Worm (Caenorhabditis elegans) whole organism, mixed stage, embryonic: ENCODE measurements around the gene ZC190.5.

Experiments used
- M03D4.4 ChIP-seq: sonication (generic microtip); optimal IDR thresholded peaks from 2 replicates; lab custom pipeline; 2017; ENCODE audit warnings: mild to moderate bottlenecking, missing genetic modification characterization, missing compliant biosample characterization
- bed-3 ChIP-seq: fragments of 200-800 bp; sonication (Bioruptor generic); optimal IDR thresholded peaks from 3 replicates; lab custom pipeline; 2018; ENCODE audit warnings: mild to moderate bottlenecking, missing genetic modification characterization, moderate library complexity, missing compliant biosample characterization
- blmp-1 ChIP-seq: fragments of 150-350 bp; optimal IDR thresholded peaks from 2 replicates; lab custom pipeline; 2014; ENCODE audit warnings: missing biosample characterization, missing genetic modification characterization
- ceh-39 ChIP-seq: fragments of 150-350 bp; optimal IDR thresholded peaks from 2 replicates; lab custom pipeline; 2014; ENCODE audit warnings: missing biosample characterization, missing genetic modification characterization
- ceh-43 ChIP-seq: fragments of 200-800 bp; sonication (Bioruptor generic); optimal IDR thresholded peaks from 2 replicates; lab custom pipeline; 2018; ENCODE audit warnings: mild to moderate bottlenecking, missing genetic modification characterization, moderate library complexity, missing compliant biosample characterization
- ceh-83 ChIP-seq: fragments of 200-800 bp; sonication (Bioruptor generic); optimal IDR thresholded peaks from 2 replicates; lab custom pipeline; 2018; ENCODE audit warnings: mild to moderate bottlenecking, missing genetic modification characterization, missing compliant biosample characterization
- drap-1 ChIP-seq: fragments of 200-800 bp; sonication (Bioruptor generic); optimal IDR thresholded peaks from 3 replicates; lab custom pipeline; 2018; ENCODE audit warnings: mild to moderate bottlenecking, missing genetic modification characterization, missing compliant biosample characterization
- elt-1 ChIP-seq: sonication (generic microtip); optimal IDR thresholded peaks from 2 replicates; lab custom pipeline; 2017; ENCODE audit warnings: missing genetic modification characterization, mild to moderate bottlenecking, missing compliant biosample characterization, antibody characterized with exemption, moderate library complexity, borderline replicate concordance; ENCODE audit not compliant: insufficient read depth
- elt-3 ChIP-seq: fragments of 150-350 bp; optimal IDR thresholded peaks from 2 replicates; lab custom pipeline; 2014; ENCODE audit warnings: missing biosample characterization, missing genetic modification characterization
- flh-1 ChIP-seq: fragments of 200-800 bp; sonication (Bioruptor generic); optimal IDR thresholded peaks from 2 replicates; lab custom pipeline; 2018; ENCODE audit warnings: mild to moderate bottlenecking, missing genetic modification characterization, moderate library complexity, missing compliant biosample characterization
- ham-2 ChIP-seq: fragments of 200-800 bp; sonication (Bioruptor generic); optimal IDR thresholded peaks from 2 replicates; lab custom pipeline; 2018; ENCODE audit warnings: mild to moderate bottlenecking, missing genetic modification characterization, missing compliant biosample characterization
- hlh-1 ChIP-seq: fragments of 150-350 bp; optimal IDR thresholded peaks from 2 replicates; lab custom pipeline; 2014; ENCODE audit warnings: missing biosample characterization, missing genetic modification reagents, missing genetic modification characterization
- lin-13 ChIP-seq: fragments of 150-350 bp; optimal IDR thresholded peaks from 2 replicates; lab custom pipeline; 2014; ENCODE audit warnings: missing biosample characterization, missing genetic modification characterization
- lin-32 ChIP-seq: fragments of 200-800 bp; sonication (Bioruptor generic); optimal IDR thresholded peaks from 2 replicates; lab custom pipeline; 2018; ENCODE audit warnings: mild to moderate bottlenecking, missing genetic modification characterization, missing compliant biosample characterization
- lsy-2 ChIP-seq: fragments of 150-350 bp; optimal IDR thresholded peaks from 2 replicates; lab custom pipeline; 2014; ENCODE audit warnings: missing biosample characterization, missing genetic modification characterization
- mab-5 ChIP-seq: fragments of 150-350 bp; optimal IDR thresholded peaks from 2 replicates; lab custom pipeline; 2014; ENCODE audit warnings: missing biosample characterization, missing genetic modification characterization
- mep-1 ChIP-seq: fragments of 150-350 bp; optimal IDR thresholded peaks from 2 replicates; lab custom pipeline; 2017; ENCODE audit warnings: missing biosample characterization, missing genetic modification reagents, missing genetic modification characterization, inconsistent platforms
- mls-2 ChIP-seq: sonication (generic microtip); optimal IDR thresholded peaks from 2 replicates; lab custom pipeline; 2016; ENCODE audit warnings: mild to moderate bottlenecking, missing genetic modification characterization, moderate library complexity, missing compliant biosample characterization
- nhr-12 ChIP-seq: fragments of 150-350 bp; optimal IDR thresholded peaks from 2 replicates; lab custom pipeline; 2014; ENCODE audit warnings: missing biosample characterization, missing genetic modification characterization
- nhr-2 ChIP-seq: fragments of 150-350 bp; optimal IDR thresholded peaks from 2 replicates; lab custom pipeline; 2014; ENCODE audit warnings: missing biosample characterization, missing genetic modification characterization
- nhr-237 ChIP-seq: fragments of 150-350 bp; optimal IDR thresholded peaks from 2 replicates; lab custom pipeline; 2014; ENCODE audit warnings: missing biosample characterization, missing genetic modification characterization
- nhr-28 ChIP-seq: fragments of 150-350 bp; optimal IDR thresholded peaks from 2 replicates; lab custom pipeline; 2014; ENCODE audit warnings: missing biosample characterization, missing genetic modification characterization
- nhr-76 ChIP-seq: sonication (generic microtip); optimal IDR thresholded peaks from 2 replicates; lab custom pipeline; 2017; ENCODE audit warnings: missing biosample characterization, missing genetic modification characterization
- pha-4 ChIP-seq: fragments of 150-350 bp; optimal IDR thresholded peaks from 2 replicates; lab custom pipeline; 2018; ENCODE audit warnings: missing biosample characterization, missing genetic modification reagents, missing genetic modification characterization
- sem-2 ChIP-seq: fragments of 200-800 bp; sonication (Bioruptor generic); optimal IDR thresholded peaks from 2 replicates; lab custom pipeline; 2018; ENCODE audit warnings: mild to moderate bottlenecking, missing genetic modification characterization, missing compliant biosample characterization
- snpc-4 ChIP-seq: fragments of 150-350 bp; optimal IDR thresholded peaks from 2 replicates; lab custom pipeline; 2014; ENCODE audit warnings: missing biosample characterization, missing genetic modification characterization
- tbx-8 ChIP-seq: fragments of 200-800 bp; sonication (Bioruptor generic); optimal IDR thresholded peaks from 2 replicates; lab custom pipeline; 2018; ENCODE audit warnings: mild to moderate bottlenecking, missing genetic modification characterization, moderate library complexity, missing compliant biosample characterization
- unc-120 ChIP-seq: sonication (generic microtip); optimal IDR thresholded peaks from 2 replicates; lab custom pipeline; 2017; ENCODE audit warnings: missing genetic modification characterization, missing compliant biosample characterization; ENCODE audit not compliant: poor library complexity, severe bottlenecking
- unc-39 ChIP-seq: fragments of 150-350 bp; optimal IDR thresholded peaks from 2 replicates; lab custom pipeline; 2014; ENCODE audit warnings: missing biosample characterization, missing genetic modification characterization
- unc-62 ChIP-seq: fragments of 150-350 bp; optimal IDR thresholded peaks from 2 replicates; lab custom pipeline; 2014; ENCODE audit warnings: missing biosample characterization, missing genetic modification reagents, missing genetic modification characterization
- zip-8 ChIP-seq: fragments of 150-350 bp; optimal IDR thresholded peaks from 2 replicates; lab custom pipeline; 2014; ENCODE audit warnings: missing biosample characterization, missing genetic modification characterization
- ztf-11 ChIP-seq: fragments of 150-350 bp; optimal IDR thresholded peaks from 2 replicates; lab custom pipeline; 2014; ENCODE audit warnings: missing biosample characterization, missing genetic modification characterization

ZC190.5 gene

ce11 chrV:8686764-8687163 lies 13.4 kb upstream of the ZC190.5 start, which contains the start of gene ZC190.7:
Gene ZC190.7 (minus strand): TSS chrV:8686864.
- TF ChIP-seq ceh-43 (GFP tag; lab: Kevin White, UChicago) (no peak), mep-1 (tag; lab: Kevin White, UChicago) (no peak), hlh-1 (tag; lab: Kevin White, UChicago) (no peak), nhr-2 (tag; lab: Kevin White, UChicago) (no peak), blmp-1 (tag; lab: Kevin White, UChicago) (no peak), pha-4 (tag; lab: Kevin White, UChicago) (no peak), lin-32 (GFP tag; lab: Kevin White, UChicago) (no peak), bed-3 (GFP tag; lab: Kevin White, UChicago) (no peak), M03D4.4 (tag; lab: Kevin White, UChicago) (no peak), mab-5 (no peak), nhr-237 (tag; lab: Kevin White, UChicago) (no peak), ztf-11 (tag; lab: Kevin White, UChicago) (no peak), ceh-39 (tag; lab: Kevin White, UChicago) (no peak)

ce11 chrV:8683787-8684186 lies 10.4 kb upstream of the ZC190.5 start:
- no peak for TF ChIP-seq ztf-11 (tag; lab: Kevin White, UChicago)
- TF ChIP-seq nhr-2 (tag; lab: Kevin White, UChicago), result no peak
- no peak for TF ChIP-seq bed-3 (GFP tag; lab: Kevin White, UChicago)
- TF ChIP-seq elt-1 (tag; lab: Kevin White, UChicago), result no peak
- no peak for TF ChIP-seq unc-39 (tag; lab: Kevin White, UChicago)
- no peak for TF ChIP-seq lin-32 (GFP tag; lab: Kevin White, UChicago)
- TF ChIP-seq mab-5, result no peak
- TF ChIP-seq ceh-39 (tag; lab: Kevin White, UChicago), result no peak
- TF ChIP-seq unc-120, result no peak
- no peak for TF ChIP-seq nhr-28 (tag; lab: Kevin White, UChicago)
- no peak for TF ChIP-seq sem-2
- TF ChIP-seq snpc-4 (tag; lab: Kevin White, UChicago), result no peak
- TF ChIP-seq nhr-237 (tag; lab: Kevin White, UChicago), result no peak
- TF ChIP-seq mls-2 (tag; lab: Kevin White, UChicago), result no peak
- TF ChIP-seq nhr-12 (tag; lab: Kevin White, UChicago), result no peak
- no peak for TF ChIP-seq ceh-83 (GFP tag; lab: Kevin White, UChicago)
- TF ChIP-seq ham-2 (GFP tag; lab: Kevin White, UChicago), result no peak
- TF ChIP-seq M03D4.4 (tag; lab: Kevin White, UChicago), result no peak
- no peak for TF ChIP-seq lin-13 (tag; lab: Kevin White, UChicago)

ce11 chrV:8682719-8683118 lies 9.3 kb upstream of the ZC190.5 start, which contains the start of gene cln-3.3:
Gene cln-3.3 (plus strand): TSS chrV:8683052.
- no peak for TF ChIP-seq nhr-12 (tag; lab: Kevin White, UChicago)

ce11 chrV:8681050-8681449 lies 7.7 kb upstream of the ZC190.5 start, which contains the start of gene ZC190.2:
Gene ZC190.2 (plus strand): TSS chrV:8681350.
- TF ChIP-seq zip-8, result no peak
- TF ChIP-seq hlh-1 (tag; lab: Kevin White, UChicago), result no peak
- no peak for TF ChIP-seq drap-1 (GFP tag; lab: Kevin White, UChicago)
- no peak for TF ChIP-seq unc-39 (tag; lab: Kevin White, UChicago)
- no peak for TF ChIP-seq mab-5
- TF ChIP-seq pha-4 (tag; lab: Kevin White, UChicago), result no peak
- no peak for TF ChIP-seq sem-2
- TF ChIP-seq elt-3 (tag; lab: Kevin White, UChicago), result no peak
- TF ChIP-seq mls-2 (tag; lab: Kevin White, UChicago), result no peak
- no peak for TF ChIP-seq ceh-39 (tag; lab: Kevin White, UChicago)
- TF ChIP-seq blmp-1 (tag; lab: Kevin White, UChicago), result no peak
- TF ChIP-seq tbx-8 (GFP tag; lab: Kevin White, UChicago), result no peak
- TF ChIP-seq nhr-76 (tag; lab: Kevin White, UChicago), result no peak
- TF ChIP-seq lsy-2 (tag; lab: Kevin White, UChicago), result no peak
- no peak for TF ChIP-seq flh-1 (GFP tag; lab: Kevin White, UChicago)
- no peak for TF ChIP-seq ham-2 (GFP tag; lab: Kevin White, UChicago)
- TF ChIP-seq bed-3 (GFP tag; lab: Kevin White, UChicago), result no peak
- TF ChIP-seq nhr-28 (tag; lab: Kevin White, UChicago), result no peak
- no peak for TF ChIP-seq unc-62 (GFP tag; lab: Kevin White, UChicago)
- TF ChIP-seq elt-1 (tag; lab: Kevin White, UChicago), result no peak
